Fruit fly (Drosophila melanogaster) whole organism, embryonic: ENCODE results near the gene CG10301.

Experiments used
- Ada2b ChIP-seq: fragments of 200-800 bp; sonication (Bioruptor generic); IDR thresholded peaks from 2 replicates; pipeline ENCODE4 v1.3.6; 2022; ENCODE audit warnings: missing biosample characterization, missing genetic modification characterization
- C15 ChIP-seq: fragments of 200-800 bp; sonication (Bioruptor generic); IDR thresholded peaks from 3 replicates; pipeline ENCODE4 v1.3.6; 2022; ENCODE audit warnings: missing biosample characterization, missing genetic modification characterization
- CG10267 ChIP-seq: fragments of 200-800 bp; sonication (Bioruptor generic); optimal IDR thresholded peaks from 2 replicates; lab custom pipeline; 2018; ENCODE audit warnings: missing biosample characterization, mild to moderate bottlenecking, missing genetic modification characterization, moderate library complexity
- CG11504 ChIP-seq: fragments of 200-800 bp; sonication (Bioruptor generic); optimal IDR thresholded peaks from 3 replicates; lab custom pipeline; 2019; ENCODE audit warnings: missing biosample characterization, mild to moderate bottlenecking, missing genetic modification characterization, moderate library complexity
- CG1233 ChIP-seq: fragments of 200-800 bp; sonication (Bioruptor generic); optimal IDR thresholded peaks from 4 replicates; lab custom pipeline; 2018; ENCODE audit warnings: missing biosample characterization, mild to moderate bottlenecking, missing genetic modification characterization
- CG17361 ChIP-seq: fragments of 200-800 bp; sonication (Bioruptor generic); IDR thresholded peaks from 3 replicates; pipeline ENCODE4 v1.3.6; 2022; ENCODE audit warnings: missing biosample characterization, missing genetic modification characterization
- CG18764 ChIP-seq: fragments of 200-800 bp; sonication (Bioruptor generic); optimal IDR thresholded peaks from 3 replicates; lab custom pipeline; 2016; ENCODE audit warnings: missing biosample characterization, missing genetic modification characterization
- CG2120 ChIP-seq: fragments of 200-800 bp; sonication (Bioruptor generic); optimal IDR thresholded peaks from 3 replicates; lab custom pipeline; 2016; ENCODE audit warnings: missing biosample characterization, missing genetic modification characterization
- CG2678 ChIP-seq: fragments of 200-800 bp; sonication (Bioruptor generic); optimal IDR thresholded peaks from 3 replicates; lab custom pipeline; 2019; ENCODE audit warnings: missing biosample characterization, mild to moderate bottlenecking, missing genetic modification characterization, moderate library complexity
- CG31441 ChIP-seq: fragments of 200-800 bp; sonication (Bioruptor generic); IDR thresholded peaks from 2 replicates; pipeline ENCODE4 v1.3.6; 2022; ENCODE audit warnings: missing biosample characterization, missing genetic modification characterization
- CG3847 ChIP-seq: fragments of 200-800 bp; sonication (Bioruptor generic); IDR thresholded peaks from 2 replicates; pipeline ENCODE4 v1.3.6; 2022; ENCODE audit warnings: missing biosample characterization, missing genetic modification characterization
- CG4282 ChIP-seq: fragments of 200-800 bp; sonication (Bioruptor generic); optimal IDR thresholded peaks from 2 replicates; lab custom pipeline; 2016; ENCODE audit warnings: missing biosample characterization, missing genetic modification characterization
- CG6654 ChIP-seq: fragments of 200-800 bp; sonication (Bioruptor generic); optimal IDR thresholded peaks from 2 replicates; lab custom pipeline; 2017; ENCODE audit warnings: missing biosample characterization, mild to moderate bottlenecking, missing genetic modification characterization
- CG8281 ChIP-seq: fragments of 200-800 bp; sonication (Bioruptor generic); optimal IDR thresholded peaks from 2 replicates; lab custom pipeline; 2018; ENCODE audit warnings: missing biosample characterization, mild to moderate bottlenecking, missing genetic modification characterization, moderate library complexity
- CG8478 ChIP-seq: fragments of >200 bp; optimal IDR thresholded peaks from 2 replicates; lab custom pipeline; 2018
- CG8924 ChIP-seq: fragments of 200-800 bp; optimal IDR thresholded peaks from 3 replicates; lab custom pipeline; 2019; ENCODE audit warnings: missing biosample characterization, mild to moderate bottlenecking, missing genetic modification characterization, moderate library complexity
- CG9609 ChIP-seq: fragments of 200-800 bp; sonication (Bioruptor generic); optimal IDR thresholded peaks from 3 replicates; lab custom pipeline; 2016; ENCODE audit warnings: missing biosample characterization, missing genetic modification characterization
- CG9817 ChIP-seq: fragments of 200-800 bp; sonication (Bioruptor generic); optimal IDR thresholded peaks from 2 replicates; lab custom pipeline; 2018; ENCODE audit warnings: missing biosample characterization, mild to moderate bottlenecking, missing genetic modification characterization, moderate library complexity
- CHES-1-like ChIP-seq: fragments of 200-800 bp; sonication (Bioruptor generic); optimal IDR thresholded peaks from 2 replicates; lab custom pipeline; 2016; ENCODE audit warnings: missing biosample characterization, missing genetic modification characterization
- Chrac-16 ChIP-seq: fragments of 200-800 bp; sonication (Bioruptor generic); optimal IDR thresholded peaks from 3 replicates; lab custom pipeline; 2016; ENCODE audit warnings: missing biosample characterization, missing genetic modification characterization
- Dek ChIP-seq: fragments of 200-800 bp; sonication (Bioruptor generic); optimal IDR thresholded peaks from 3 replicates; lab custom pipeline; 2019; ENCODE audit warnings: missing biosample characterization, mild to moderate bottlenecking, missing genetic modification characterization, moderate library complexity
- Dref ChIP-seq: fragments of 200-800 bp; sonication (Bioruptor generic); IDR thresholded peaks from 2 replicates; pipeline ENCODE4 v1.3.6; 2022; ENCODE audit warnings: missing biosample characterization, missing genetic modification characterization
- Fer1 ChIP-seq: fragments of 200-800 bp; sonication (Bioruptor generic); optimal IDR thresholded peaks from 2 replicates; lab custom pipeline; 2017; ENCODE audit warnings: missing biosample characterization, mild to moderate bottlenecking, missing genetic modification characterization
- H15 ChIP-seq: fragments of 200-800 bp; sonication (Bioruptor generic); IDR thresholded peaks from 3 replicates; pipeline ENCODE4 v1.3.6; 2022; ENCODE audit warnings: missing biosample characterization, missing genetic modification characterization
- HLH4C ChIP-seq: fragments of 200-800 bp; sonication (Bioruptor generic); IDR thresholded peaks from 3 replicates; pipeline ENCODE4 v1.3.6; 2022; ENCODE audit warnings: missing biosample characterization, missing genetic modification characterization; ENCODE audit not compliant: partially characterized antibody
- Myb ChIP-seq: fragments of 200-800 bp; sonication (Bioruptor generic); optimal IDR thresholded peaks from 2 replicates; lab custom pipeline; 2016; ENCODE audit warnings: missing biosample characterization, missing genetic modification characterization
- Nf-YA ChIP-seq: fragments of 200-800 bp; sonication (Bioruptor generic); IDR thresholded peaks from 2 replicates; pipeline ENCODE4 v1.3.6; 2022; ENCODE audit warnings: missing biosample characterization, missing genetic modification characterization
- Scr ChIP-seq: fragments of 200-800 bp; sonication (Bioruptor generic); IDR thresholded peaks from 2 replicates; pipeline ENCODE4 v1.3.6; 2022; ENCODE audit warnings: missing biosample characterization, missing genetic modification characterization; ENCODE audit not compliant: partially characterized antibody
- Sry-δ ChIP-seq: fragments of 200-800 bp; sonication (Bioruptor generic); optimal IDR thresholded peaks from 2 replicates; lab custom pipeline; 2016; ENCODE audit warnings: missing biosample characterization, missing genetic modification characterization
- Xrp1 ChIP-seq: fragments of 200-800 bp; sonication (Bioruptor generic); IDR thresholded peaks from 2 replicates; pipeline ENCODE4 v1.3.6; 2022; ENCODE audit warnings: missing biosample characterization, missing genetic modification characterization
- YL-1 ChIP-seq: fragments of 200-800 bp; sonication (Bioruptor generic); optimal IDR thresholded peaks from 3 replicates; lab custom pipeline; 2017; ENCODE audit warnings: missing biosample characterization, mild to moderate bottlenecking, missing genetic modification characterization
- abd-A ChIP-seq: fragments of 200-800 bp; sonication (Bioruptor generic); optimal IDR thresholded peaks from 3 replicates; lab custom pipeline; 2019; ENCODE audit warnings: missing biosample characterization, mild to moderate bottlenecking, missing genetic modification characterization, moderate library complexity
- ara ChIP-seq: fragments of 200-800 bp; sonication (Bioruptor generic); IDR thresholded peaks from 2 replicates; pipeline ENCODE4 v1.3.6; 2022; ENCODE audit warnings: missing biosample characterization, missing genetic modification characterization
- bigmax ChIP-seq: fragments of 200-800 bp; sonication (Bioruptor generic); optimal IDR thresholded peaks from 2 replicates; lab custom pipeline; 2018; ENCODE audit warnings: missing biosample characterization, mild to moderate bottlenecking, missing genetic modification characterization
- bowl ChIP-seq: fragments of 200-800 bp; sonication (Bioruptor generic); IDR thresholded peaks from 2 replicates; pipeline ENCODE4 v1.3.6; 2022; ENCODE audit warnings: missing biosample characterization, missing genetic modification characterization
- br ChIP-seq: fragments of >200 bp; optimal IDR thresholded peaks from 2 replicates; lab custom pipeline; 2017
- cg ChIP-seq: fragments of 200-800 bp; sonication (Bioruptor generic); optimal IDR thresholded peaks from 3 replicates; lab custom pipeline; 2019; ENCODE audit warnings: missing biosample characterization, mild to moderate bottlenecking, missing genetic modification characterization, moderate library complexity
- ems ChIP-seq: fragments of 200-800 bp; sonication (Bioruptor generic); optimal IDR thresholded peaks from 3 replicates; lab custom pipeline; 2016; ENCODE audit warnings: missing biosample characterization, missing genetic modification characterization
- en ChIP-seq: fragments of 200-800 bp; sonication (Bioruptor generic); optimal IDR thresholded peaks from 2 replicates; lab custom pipeline; 2016; ENCODE audit warnings: missing biosample characterization, missing genetic modification characterization
- esg ChIP-seq: fragments of 200-800 bp; sonication (Bioruptor generic); conservative IDR thresholded peaks from 2 replicates; pipeline ENCODE4 v1.3.6; 2022; ENCODE audit warnings: missing biosample characterization, missing genetic modification characterization
- exex ChIP-seq: fragments of 200-800 bp; sonication (Bioruptor generic); optimal IDR thresholded peaks from 4 replicates; lab custom pipeline; 2018; ENCODE audit warnings: missing biosample characterization, mild to moderate bottlenecking, missing genetic modification characterization, moderate library complexity
- eyg ChIP-seq: fragments of 200-800 bp; sonication (Bioruptor generic); optimal IDR thresholded peaks from 3 replicates; lab custom pipeline; 2016; ENCODE audit warnings: missing biosample characterization, missing genetic modification characterization
- hkb ChIP-seq, 2 experiments: fragments of 200-800 bp in 1 of 2; fragments of >200 bp in 1 of 2; sonication (Bioruptor generic) in 1 of 2; IDR thresholded peaks in 1 of 2; optimal IDR thresholded peaks in 1 of 2; 2 replicates each; pipeline versions ENCODE4 v1.3.6 to Lab custom; 2017 to 2022; ENCODE audit warnings: missing biosample characterization in 1 of 2, missing genetic modification characterization in 1 of 2
- hth ChIP-seq: fragments of >200 bp; optimal IDR thresholded peaks from 2 replicates; lab custom pipeline; 2017; ENCODE audit warnings: inconsistent platforms
- mam ChIP-seq: fragments of 200-800 bp; sonication (Bioruptor generic); optimal IDR thresholded peaks from 3 replicates; lab custom pipeline; 2016; ENCODE audit warnings: missing biosample characterization, missing genetic modification characterization
- nerfin-2 ChIP-seq: fragments of 200-800 bp; sonication (Bioruptor generic); IDR thresholded peaks from 2 replicates; pipeline ENCODE4 v1.3.6; 2022; ENCODE audit warnings: missing biosample characterization, missing genetic modification characterization; ENCODE audit not compliant: partially characterized antibody
- p53 ChIP-seq: fragments of 200-800 bp; sonication (Bioruptor generic); optimal IDR thresholded peaks from 2 replicates; lab custom pipeline; 2016; ENCODE audit warnings: missing biosample characterization, missing genetic modification characterization
- stwl ChIP-seq: fragments of 200-800 bp; sonication (Bioruptor generic); optimal IDR thresholded peaks from 3 replicates; lab custom pipeline; 2018; ENCODE audit warnings: missing biosample characterization, mild to moderate bottlenecking, missing genetic modification characterization, moderate library complexity
- sug ChIP-seq: fragments of 200-800 bp; optimal IDR thresholded peaks from 2 replicates; lab custom pipeline; 2019; ENCODE audit warnings: missing biosample characterization, mild to moderate bottlenecking, missing genetic modification characterization, moderate library complexity
- tin ChIP-seq: fragments of 200-800 bp; sonication (Bioruptor generic); optimal IDR thresholded peaks from 3 replicates; lab custom pipeline; 2016; ENCODE audit warnings: missing biosample characterization, missing genetic modification characterization
- trem ChIP-seq: fragments of 200-800 bp; optimal IDR thresholded peaks from 3 replicates; lab custom pipeline; 2019; ENCODE audit warnings: missing biosample characterization, mild to moderate bottlenecking, missing genetic modification characterization, moderate library complexity
- zfh2 ChIP-seq: fragments of 200-800 bp; sonication (Bioruptor generic); optimal IDR thresholded peaks from 2 replicates; lab custom pipeline; 2016; ENCODE audit warnings: missing biosample characterization, missing genetic modification characterization

Gene CG10301

dm6 chr3R:23752728-23753127 lies 42.8 kb downstream of the CG10301 start, which contains the start of the genes RanBP3 and Rpt5 (continued):
- TF ChIP-seq hkb (optimal IDR thresholded peaks at IDR 0.05; lab: Kevin White, UChicago) = no peak
- TF ChIP-seq hkb (GFP tag; IDR thresholded peaks at IDR 0.05; lab: Robert Waterston, UW) = 0 out of 2 replicates have a peak, but pooled peaks have one; percentile 20
- no peak for TF ChIP-seq exex
- TF ChIP-seq Nf-YA (GFP tag; lab: Robert Waterston, UW) = no peak; the same call in 1 of the 2 replicates
- peak; percentile 40 for TF ChIP-seq eyg (GFP tag; lab: Kevin White, UChicago)
- TF ChIP-seq ara (GFP tag; lab: Robert Waterston, UW) = peak; percentile 49; the same call in 1 of the 2 replicates
- TF ChIP-seq C15 = no peak
- TF ChIP-seq p53 (GFP tag; lab: Kevin White, UChicago) = peak; percentile 32
- TF ChIP-seq CG9817 (tag; lab: Kevin White, UChicago) = peak; percentile 38
- peak; percentile 98 for TF ChIP-seq CG10267 (tag; lab: Kevin White, UChicago)
- TF ChIP-seq CG17361 = no peak
- TF ChIP-seq hth (lab: Kevin White, UChicago) = no peak
- peak; percentile 84 for TF ChIP-seq CG2120 (GFP tag; lab: Kevin White, UChicago)
- TF ChIP-seq bowl = no peak
- TF ChIP-seq CG8281 (tag; lab: Kevin White, UChicago) = no peak
- TF ChIP-seq abd-A (tag; lab: Kevin White, UChicago) = no peak
- peak; percentile 60 for TF ChIP-seq Myb (GFP tag; lab: Kevin White, UChicago)
- TF ChIP-seq HLH4C = peak; percentile 81
- TF ChIP-seq Fer1 = peak; percentile 65
- no peak for TF ChIP-seq br (lab: Kevin White, UChicago)
- peak; percentile 6; the same call in 1 of the 3 replicates for TF ChIP-seq H15 (GFP tag; lab: Robert Waterston, UW)
- peak; percentile 31 for TF ChIP-seq CG4282
- TF ChIP-seq ems (GFP tag; lab: Kevin White, UChicago) = no peak
- TF ChIP-seq CG6654 (GFP tag; lab: Kevin White, UChicago) = no peak
- TF ChIP-seq tin (GFP tag; lab: Kevin White, UChicago) = peak; percentile 67
- TF ChIP-seq zfh2 (GFP tag; lab: Kevin White, UChicago) = peak; percentile 72
- TF ChIP-seq stwl (tag; lab: Kevin White, UChicago) = peak; percentile 93
- no peak for TF ChIP-seq CG2678 (tag; lab: Kevin White, UChicago)
- no peak for TF ChIP-seq CG11504 (tag; lab: Kevin White, UChicago)
- TF ChIP-seq Dek (tag; lab: Kevin White, UChicago) = no peak
- TF ChIP-seq CG8478 = no peak
- peak; percentile 34 for TF ChIP-seq trem (tag; lab: Kevin White, UChicago)
- TF ChIP-seq bigmax = no peak
- TF ChIP-seq sug (tag; lab: Kevin White, UChicago) = no peak
- TF ChIP-seq CG18764 (GFP tag; lab: Kevin White, UChicago) = no peak
- TF ChIP-seq CG3847 = peak; percentile 76
- TF ChIP-seq CG8924 (tag; lab: Kevin White, UChicago) = no peak
- no peak for TF ChIP-seq CG31441
- TF ChIP-seq CHES-1-like = peak; percentile 86
- TF ChIP-seq cg (GFP tag; lab: Kevin White, UChicago) = no peak
- peak; percentile 82 for TF ChIP-seq Sry-δ (GFP tag; lab: Kevin White, UChicago)
- peak; percentile 27 for TF ChIP-seq CG1233 (GFP tag; lab: Kevin White, UChicago)
- TF ChIP-seq nerfin-2 (GFP tag; lab: Robert Waterston, UW) = peak; percentile 75
- peak; percentile 95 for TF ChIP-seq Dref (GFP tag; lab: Robert Waterston, UW)
- TF ChIP-seq Ada2b (GFP tag; lab: Robert Waterston, UW) = no peak
- peak; percentile 91 for TF ChIP-seq YL-1 (GFP tag; lab: Kevin White, UChicago)
- peak; percentile 81 for TF ChIP-seq Scr
- no peak for TF ChIP-seq Xrp1 (GFP tag; lab: Robert Waterston, UW)
- TF ChIP-seq en (GFP tag; lab: Kevin White, UChicago) = no peak
- TF ChIP-seq CG9609 (GFP tag; lab: Kevin White, UChicago) = peak; percentile 59
- no peak for TF ChIP-seq esg (GFP tag; lab: Robert Waterston, UW)
- peak; percentile 34 for TF ChIP-seq Chrac-16 (GFP tag; lab: Kevin White, UChicago)
- peak; percentile 73 for TF ChIP-seq mam (GFP tag; lab: Kevin White, UChicago)
